Fruit fly (Drosophila melanogaster): ENCODE measurements around the gene Pect.

- TF ChIP-seq nerfin-1 (tag; optimal IDR thresholded peaks at IDR 0.05) (no peak), Sry-δ (GFP tag; optimal IDR thresholded peaks at IDR 0.05) (no peak), CG6175 (GFP tag; IDR thresholded peaks at IDR 0.05) (no peak), Bdp1 (GFP tag; optimal IDR thresholded peaks at IDR 0.05) (no peak), nerfin-2 (GFP tag; IDR thresholded peaks at IDR 0.05; ENCODE audit: partially characterized antibody) (no peak)
Measured at dm6 chr2L:13244759-13245308, 41.3 kb downstream of the Pect start.

All from whole organism, embryonic.